Fruit fly (Drosophila melanogaster) whole organism, embryonic: Measurements from ENCODE around the gene phtm.
A peak's percentile ranks its signal among the peaks of the same experiment; 100 is the strongest.

ENCODE experiments used
- CG10274 ChIP-seq: fragments of 200-800 bp; sonication (Bioruptor generic); optimal IDR thresholded peaks from 3 replicates; lab custom pipeline; 2017; ENCODE audit warnings: missing biosample characterization, mild to moderate bottlenecking, missing genetic modification characterization
- CG11085 ChIP-seq: fragments of 200-800 bp; sonication (Bioruptor generic); IDR thresholded peaks from 2 replicates; pipeline ENCODE4 v1.3.6; 2022; ENCODE audit warnings: missing biosample characterization, missing genetic modification characterization
- CG12071 ChIP-seq: fragments of 200-800 bp; sonication (Bioruptor generic); optimal IDR thresholded peaks from 3 replicates; lab custom pipeline; 2018; ENCODE audit warnings: missing biosample characterization, mild to moderate bottlenecking, missing genetic modification characterization
- CG12155 ChIP-seq: fragments of 200-800 bp; sonication (Bioruptor generic); optimal IDR thresholded peaks from 3 replicates; lab custom pipeline; 2016; ENCODE audit warnings: missing biosample characterization, missing genetic modification characterization
- CG13123 ChIP-seq: fragments of 200-800 bp; sonication (Bioruptor generic); optimal IDR thresholded peaks from 2 replicates; lab custom pipeline; 2016; ENCODE audit warnings: missing biosample characterization, missing genetic modification characterization
- CG14014 ChIP-seq: fragments of 200-800 bp; sonication (Bioruptor generic); IDR thresholded peaks from 2 replicates; pipeline ENCODE4 v1.3.6; 2022; ENCODE audit warnings: missing biosample characterization, missing genetic modification characterization
- CG14441 ChIP-seq: fragments of 200-800 bp; sonication (Bioruptor generic); IDR thresholded peaks from 2 replicates; pipeline ENCODE4 v1.3.6; 2022; ENCODE audit warnings: missing biosample characterization, missing genetic modification characterization
- CG16813 ChIP-seq: fragments of 200-800 bp; sonication (Bioruptor generic); IDR thresholded peaks from 3 replicates; pipeline ENCODE4 v1.3.6; 2022; ENCODE audit warnings: missing biosample characterization, missing genetic modification characterization; ENCODE audit not compliant: partially characterized antibody
- CG16815 ChIP-seq: fragments of 200-800 bp; sonication (Bioruptor generic); optimal IDR thresholded peaks from 3 replicates; lab custom pipeline; 2017; ENCODE audit warnings: missing biosample characterization, mild to moderate bottlenecking, missing genetic modification characterization
- CG17385 ChIP-seq: fragments of 200-800 bp; sonication (Bioruptor generic); optimal IDR thresholded peaks from 3 replicates; lab custom pipeline; 2018; ENCODE audit warnings: missing biosample characterization, mild to moderate bottlenecking, missing genetic modification characterization
- CG2116 ChIP-seq: fragments of 200-800 bp; sonication (Bioruptor generic); optimal IDR thresholded peaks from 3 replicates; lab custom pipeline; 2018; ENCODE audit warnings: missing biosample characterization, mild to moderate bottlenecking, missing genetic modification characterization
- CG30403 ChIP-seq: fragments of 200-800 bp; sonication (Bioruptor generic); optimal IDR thresholded peaks from 3 replicates; lab custom pipeline; 2016; ENCODE audit warnings: missing biosample characterization, missing genetic modification characterization
- CG31365 ChIP-seq: fragments of 200-800 bp; sonication (Bioruptor generic); optimal IDR thresholded peaks from 2 replicates; lab custom pipeline; 2018; ENCODE audit warnings: missing biosample characterization, mild to moderate bottlenecking, missing genetic modification characterization
- CG3163 ChIP-seq: fragments of 200-800 bp; sonication (Bioruptor generic); optimal IDR thresholded peaks from 3 replicates; lab custom pipeline; 2016; ENCODE audit warnings: missing biosample characterization, missing genetic modification characterization
- CG32532 ChIP-seq: fragments of 200-800 bp; sonication (Bioruptor generic); IDR thresholded peaks from 2 replicates; pipeline ENCODE4 v1.3.6; 2022; ENCODE audit warnings: missing biosample characterization, missing genetic modification characterization
- CG33557 ChIP-seq: fragments of 200-800 bp; sonication (Bioruptor generic); optimal IDR thresholded peaks from 2 replicates; lab custom pipeline; 2019; ENCODE audit warnings: missing biosample characterization, mild to moderate bottlenecking, missing genetic modification characterization, moderate library complexity
- CG3726 ChIP-seq: fragments of 200-800 bp; sonication (Bioruptor generic); IDR thresholded peaks from 3 replicates; pipeline ENCODE4, ENCODE4 v1.3.6; 2022; ENCODE audit warnings: missing biosample characterization, missing genetic modification characterization
- CG4617 ChIP-seq: fragments of 200-800 bp; sonication (Bioruptor generic); optimal IDR thresholded peaks from 3 replicates; lab custom pipeline; 2016; ENCODE audit warnings: missing biosample characterization, missing genetic modification characterization, borderline replicate concordance
- CG4854 ChIP-seq: fragments of 200-800 bp; sonication (Bioruptor generic); optimal IDR thresholded peaks from 2 replicates; lab custom pipeline; 2016; ENCODE audit warnings: missing biosample characterization, missing genetic modification characterization, inconsistent platforms
- CG7786 ChIP-seq: fragments of 200-800 bp; sonication (Bioruptor generic); optimal IDR thresholded peaks from 2 replicates; lab custom pipeline; 2016; ENCODE audit warnings: missing biosample characterization, missing genetic modification characterization
- CG8478 ChIP-seq: fragments of >200 bp; optimal IDR thresholded peaks from 2 replicates; lab custom pipeline; 2018
- CG9215 ChIP-seq: fragments of 200-800 bp; sonication (Bioruptor generic); IDR thresholded peaks from 2 replicates; pipeline ENCODE4 v1.3.6; 2022; ENCODE audit warnings: missing biosample characterization, missing genetic modification characterization
- Doc3 ChIP-seq: fragments of 200-800 bp; sonication (Bioruptor generic); IDR thresholded peaks from 3 replicates; pipeline ENCODE4 v1.3.6; 2022; ENCODE audit warnings: missing biosample characterization, missing genetic modification characterization; ENCODE audit not compliant: partially characterized antibody
- Ets97D ChIP-seq: fragments of 200-800 bp; sonication (Bioruptor generic); optimal IDR thresholded peaks from 3 replicates; lab custom pipeline; 2016; ENCODE audit warnings: missing biosample characterization, missing genetic modification characterization
- Fer2 ChIP-seq: fragments of 200-800 bp; sonication (Bioruptor generic); optimal IDR thresholded peaks from 2 replicates; lab custom pipeline; 2018; ENCODE audit warnings: missing biosample characterization, mild to moderate bottlenecking, missing genetic modification characterization, moderate library complexity
- Gug ChIP-seq: fragments of 200-800 bp; sonication (Bioruptor generic); IDR thresholded peaks from 4 replicates; pipeline ENCODE4 v1.3.6; 2022; ENCODE audit warnings: missing biosample characterization, missing genetic modification characterization
- HLH4C ChIP-seq: fragments of 200-800 bp; sonication (Bioruptor generic); IDR thresholded peaks from 3 replicates; pipeline ENCODE4 v1.3.6; 2022; ENCODE audit warnings: missing biosample characterization, missing genetic modification characterization; ENCODE audit not compliant: partially characterized antibody
- NC2α ChIP-seq: fragments of 200-800 bp; sonication (Bioruptor generic); optimal IDR thresholded peaks from 2 replicates; lab custom pipeline; 2016; ENCODE audit warnings: missing biosample characterization, missing genetic modification characterization
- Opbp ChIP-seq: fragments of 200-800 bp; sonication (Bioruptor generic); IDR thresholded peaks from 3 replicates; pipeline ENCODE4 v1.3.6; 2022; ENCODE audit warnings: missing biosample characterization, missing genetic modification characterization; ENCODE audit not compliant: partially characterized antibody
- PHDP ChIP-seq: fragments of 200-800 bp; sonication (Bioruptor generic); optimal IDR thresholded peaks from 3 replicates; lab custom pipeline; 2018; ENCODE audit warnings: missing biosample characterization, mild to moderate bottlenecking, missing genetic modification characterization, moderate library complexity
- Ptx1 ChIP-seq: fragments of 200-800 bp; sonication (Bioruptor generic); IDR thresholded peaks from 2 replicates; pipeline ENCODE4 v1.3.6; 2022; ENCODE audit warnings: missing biosample characterization, missing genetic modification characterization
- chm ChIP-seq: fragments of 200-800 bp; sonication (Bioruptor generic); IDR thresholded peaks from 2 replicates; pipeline ENCODE4 v1.3.6; 2022; ENCODE audit warnings: missing biosample characterization, missing genetic modification characterization
- dimm ChIP-seq: fragments of 200-800 bp; sonication (Bioruptor generic); IDR thresholded peaks from 2 replicates; pipeline ENCODE4 v1.3.6; 2022; ENCODE audit warnings: missing biosample characterization, missing genetic modification characterization
- esg ChIP-seq: fragments of 200-800 bp; sonication (Bioruptor generic); conservative IDR thresholded peaks from 2 replicates; pipeline ENCODE4 v1.3.6; 2022; ENCODE audit warnings: missing biosample characterization, missing genetic modification characterization
- gcm ChIP-seq: fragments of 200-800 bp; sonication (Bioruptor generic); optimal IDR thresholded peaks from 2 replicates; lab custom pipeline; 2019; ENCODE audit warnings: missing biosample characterization, mild to moderate bottlenecking, missing genetic modification characterization, moderate library complexity
- ham ChIP-seq: fragments of 200-800 bp; sonication (Bioruptor generic); IDR thresholded peaks from 2 replicates; pipeline ENCODE4 v1.3.6; 2022; ENCODE audit warnings: missing biosample characterization, missing genetic modification characterization
- insv ChIP-seq, 2 experiments: fragments of 200-800 bp; sonication (Bioruptor generic); optimal IDR thresholded peaks; 3 replicates each; lab custom pipeline; 2016 to 2018; ENCODE audit warnings: missing biosample characterization in 2 of 2, missing genetic modification characterization in 2 of 2
- kay ChIP-seq: fragments of 200-800 bp; sonication (Bioruptor generic); optimal IDR thresholded peaks from 2 replicates; lab custom pipeline; 2016; ENCODE audit warnings: missing biosample characterization, missing genetic modification characterization
- pb ChIP-seq: fragments of 200-800 bp; sonication (Bioruptor generic); optimal IDR thresholded peaks from 3 replicates; lab custom pipeline; 2016; ENCODE audit warnings: missing biosample characterization, missing genetic modification characterization
- pho ChIP-seq: fragments of 200-800 bp; sonication (Bioruptor generic); optimal IDR thresholded peaks from 2 replicates; lab custom pipeline; 2016; ENCODE audit warnings: missing biosample characterization, missing genetic modification characterization
- pita ChIP-seq: fragments of 200-800 bp; sonication (Bioruptor generic); optimal IDR thresholded peaks from 2 replicates; lab custom pipeline; 2017; ENCODE audit warnings: missing biosample characterization, mild to moderate bottlenecking, missing genetic modification characterization
- repo ChIP-seq: fragments of 200-800 bp; sonication (Bioruptor generic); optimal IDR thresholded peaks from 2 replicates; lab custom pipeline; 2016; ENCODE audit warnings: missing biosample characterization, missing genetic modification characterization
- schlank ChIP-seq: fragments of 200-800 bp; sonication (Bioruptor generic); optimal IDR thresholded peaks from 2 replicates; lab custom pipeline; 2018; ENCODE audit warnings: missing biosample characterization, mild to moderate bottlenecking, missing genetic modification characterization
- sd ChIP-seq: fragments of 200-800 bp; sonication (Bioruptor generic); optimal IDR thresholded peaks from 3 replicates; lab custom pipeline; 2018; ENCODE audit warnings: missing biosample characterization, mild to moderate bottlenecking, missing genetic modification characterization, moderate library complexity
- sens ChIP-seq: fragments of 200-800 bp; sonication (Bioruptor generic); peaks from one replicate; lab custom pipeline; 2016; ENCODE audit warnings: missing biosample characterization, missing genetic modification characterization
- stwl ChIP-seq: fragments of 200-800 bp; sonication (Bioruptor generic); optimal IDR thresholded peaks from 3 replicates; lab custom pipeline; 2018; ENCODE audit warnings: missing biosample characterization, mild to moderate bottlenecking, missing genetic modification characterization, moderate library complexity
- unc-4 ChIP-seq: fragments of 200-800 bp; sonication (Bioruptor generic); IDR thresholded peaks from 2 replicates; pipeline ENCODE4 v1.3.6; 2022; ENCODE audit warnings: missing biosample characterization, missing genetic modification characterization; ENCODE audit not compliant: partially characterized antibody
- unpg ChIP-seq: fragments of 200-800 bp; sonication (Bioruptor generic); optimal IDR thresholded peaks from 3 replicates; lab custom pipeline; 2018; ENCODE audit warnings: missing biosample characterization, mild to moderate bottlenecking, missing genetic modification characterization, moderate library complexity
- vnd ChIP-seq: fragments of 200-800 bp; sonication (Bioruptor generic); IDR thresholded peaks from 3 replicates; pipeline ENCODE4 v1.3.6; 2022; ENCODE audit warnings: missing biosample characterization, missing genetic modification characterization; ENCODE audit not compliant: partially characterized antibody
- wek ChIP-seq: fragments of 200-800 bp; sonication (Bioruptor generic); optimal IDR thresholded peaks from 3 replicates; lab custom pipeline; 2018; ENCODE audit warnings: missing biosample characterization, mild to moderate bottlenecking, missing genetic modification characterization, moderate library complexity
- zen2 ChIP-seq: fragments of 200-800 bp; sonication (Bioruptor generic); IDR thresholded peaks from 3 replicates; pipeline ENCODE4 v1.3.6; 2022; ENCODE audit warnings: missing biosample characterization, missing genetic modification characterization; ENCODE audit not compliant: partially characterized antibody

The phtm gene

dm6 chrX:18669811-18670477 lies 15.6 kb upstream of the phtm start (continued):
- TF ChIP-seq pb (GFP tag; lab: Kevin White, UChicago) (no peak), unc-4 (no peak), CG30403 (GFP tag; lab: Kevin White, UChicago) (peak; percentile 27), CG9215 (GFP tag; lab: Robert Waterston, UW) (no peak), CG4854 (no peak), insv (GFP tag; optimal IDR thresholded peaks at IDR 0.05; lab: Kevin White, UChicago) (no peak), dimm (GFP tag; lab: Robert Waterston, UW) (no peak), pita (GFP tag; lab: Kevin White, UChicago) (no peak), CG14014 (GFP tag; lab: Robert Waterston, UW) (no peak), CG12071 (GFP tag; lab: Kevin White, UChicago) (no peak), CG8478 (lab: Kevin White, UChicago) (no peak), CG13123 (GFP tag; lab: Kevin White, UChicago) (no peak), CG10274 (GFP tag; lab: Kevin White, UChicago) (no peak), kay (GFP tag; lab: Kevin White, UChicago) (no peak), CG4617 (GFP tag; lab: Kevin White, UChicago) (no peak), Gug (GFP tag; lab: Robert Waterston, UW) (no peak), CG16815 (GFP tag; lab: Kevin White, UChicago) (no peak), Ets97D (GFP tag; lab: Kevin White, UChicago) (no peak), gcm (GFP tag; lab: Kevin White, UChicago) (no peak), repo (GFP tag; lab: Kevin White, UChicago) (no peak), Ptx1 (peak; percentile 46), schlank (no peak), Doc3 (no peak), sd (tag; lab: Kevin White, UChicago) (no peak), CG7786 (no peak), CG17385 (GFP tag; lab: Kevin White, UChicago) (peak; percentile 16), pho (no peak), stwl (tag; lab: Kevin White, UChicago) (no peak), CG12155 (no peak), PHDP (tag; lab: Kevin White, UChicago) (no peak), ham (no peak), CG3726 (GFP tag; lab: Robert Waterston, UW) (peak; percentile 55; the same call in 1 of the 3 replicates), CG2116 (GFP tag; lab: Kevin White, UChicago) (no peak), CG14441 (GFP tag; lab: Robert Waterston, UW) (no peak), CG11085 (GFP tag; lab: Robert Waterston, UW) (no peak), Opbp (GFP tag; lab: Robert Waterston, UW) (no peak), Fer2 (tag; lab: Kevin White, UChicago) (no peak), esg (GFP tag; lab: Robert Waterston, UW) (no peak), unpg (peak; percentile 11), CG31365 (no peak), CG3163 (GFP tag; lab: Kevin White, UChicago) (no peak), sens (peak; percentile 67), wek (GFP tag; lab: Kevin White, UChicago) (no peak), zen2 (GFP tag; lab: Robert Waterston, UW) (no peak), NC2α (GFP tag; lab: Kevin White, UChicago) (no peak), CG16813 (no peak), chm (GFP tag; lab: Robert Waterston, UW) (no peak), vnd (GFP tag; lab: Robert Waterston, UW) (no peak), HLH4C (GFP tag; lab: Robert Waterston, UW) (no peak), CG32532 (GFP tag; lab: Robert Waterston, UW) (no peak), CG33557 (GFP tag; lab: Kevin White, UChicago) (no peak)
